Worm (Caenorhabditis elegans) whole organism, L1 larva: ENCODE data around the gene ZC21.10.

Source experiments
- C34B4.2 ChIP-seq: sonication (generic microtip); optimal IDR thresholded peaks from 2 replicates; lab custom pipeline; 2017; ENCODE audit warnings: mild to moderate bottlenecking, missing genetic modification characterization, missing compliant biosample characterization
- aly-2 ChIP-seq: fragments of 150-350 bp; optimal IDR thresholded peaks from 2 replicates; lab custom pipeline; 2014; ENCODE audit warnings: missing biosample characterization, missing genetic modification characterization
- blmp-1 ChIP-seq: fragments of 150-350 bp; optimal IDR thresholded peaks from 2 replicates; lab custom pipeline; 2014; ENCODE audit warnings: missing biosample characterization, missing genetic modification characterization
- ceh-82 ChIP-seq, 3 experiments: fragments of 150-350 bp in 1 of 3; sonication (generic microtip) in 2 of 3; optimal IDR thresholded peaks; 2 replicates each; lab custom pipeline; 2014 to 2017; ENCODE audit warnings: missing biosample characterization in 3 of 3, missing genetic modification characterization in 3 of 3
- egl-27 ChIP-seq, 2 experiments: fragments of 150-350 bp in 1 of 2; sonication (generic microtip); optimal IDR thresholded peaks; 3 replicates each; lab custom pipeline; 2017 to 2018; ENCODE audit warnings: missing biosample characterization in 2 of 2, missing genetic modification characterization in 2 of 2, missing genetic modification reagents in 2 of 2
- elt-3 ChIP-seq, 6 experiments: fragments of 150-350 bp in 1 of 6; sonication (generic microtip); optimal IDR thresholded peaks; 2 replicates each; lab custom pipeline; 2017 to 2018; ENCODE audit warnings: missing biosample characterization in 6 of 6, missing genetic modification characterization in 6 of 6, inconsistent platforms in 1 of 6
- ets-5 ChIP-seq: fragments of 200-800 bp; sonication (Bioruptor generic); IDR thresholded peaks from 2 replicates; pipeline ENCODE4 v1.3.6; 2022; ENCODE audit warnings: missing genetic modification characterization, missing compliant biosample characterization
- fkh-10 ChIP-seq: sonication (generic microtip); optimal IDR thresholded peaks from 2 replicates; lab custom pipeline; 2017; ENCODE audit warnings: missing biosample characterization, missing genetic modification reagents, missing genetic modification characterization
- jun-1 ChIP-seq: fragments of 150-350 bp; optimal IDR thresholded peaks from 2 replicates; lab custom pipeline; 2014; ENCODE audit warnings: missing biosample characterization, missing genetic modification reagents, missing genetic modification characterization
- lin-14 ChIP-seq: fragments of 200-800 bp; sonication (Bioruptor generic); optimal IDR thresholded peaks from 2 replicates; lab custom pipeline; 2018; ENCODE audit warnings: mild to moderate bottlenecking, missing genetic modification characterization, moderate library complexity, missing compliant biosample characterization
- nhr-11 ChIP-seq: fragments of 150-350 bp; optimal IDR thresholded peaks from 2 replicates; lab custom pipeline; 2014; ENCODE audit warnings: missing biosample characterization, missing genetic modification characterization
- nhr-12 ChIP-seq: sonication (generic microtip); optimal IDR thresholded peaks from 2 replicates; lab custom pipeline; 2017; ENCODE audit warnings: missing biosample characterization, missing genetic modification characterization
- nhr-28 ChIP-seq: fragments of 150-350 bp; optimal IDR thresholded peaks from 2 replicates; lab custom pipeline; 2014; ENCODE audit warnings: missing biosample characterization, missing genetic modification characterization
- nhr-85 ChIP-seq: sonication (generic microtip); peaks from one replicate; lab custom pipeline; 2016; ENCODE audit warnings: missing genetic modification characterization, inconsistent platforms, missing compliant biosample characterization
- pax-3 ChIP-seq: fragments of 200-800 bp; sonication (Bioruptor generic); optimal IDR thresholded peaks from 2 replicates; lab custom pipeline; 2018; ENCODE audit warnings: mild to moderate bottlenecking, missing genetic modification characterization, moderate library complexity, missing compliant biosample characterization
- rnt-1 ChIP-seq: sonication (generic microtip); optimal IDR thresholded peaks from 2 replicates; lab custom pipeline; 2016; ENCODE audit warnings: mild to moderate bottlenecking, missing genetic modification characterization, moderate library complexity, missing compliant biosample characterization
- swsn-7 ChIP-seq: sonication (generic microtip); optimal IDR thresholded peaks from 2 replicates; lab custom pipeline; 2016; ENCODE audit warnings: missing genetic modification characterization, missing compliant biosample characterization
- tbx-2 ChIP-seq: sonication (generic microtip); optimal IDR thresholded peaks from 2 replicates; lab custom pipeline; 2016; ENCODE audit warnings: missing genetic modification characterization, missing compliant biosample characterization
- unc-62 ChIP-seq: fragments of 150-350 bp; optimal IDR thresholded peaks from 2 replicates; lab custom pipeline; 2014; ENCODE audit warnings: missing biosample characterization, missing genetic modification reagents, missing genetic modification characterization
- vab-15 ChIP-seq: sonication (generic microtip); optimal IDR thresholded peaks from 2 replicates; lab custom pipeline; 2017; ENCODE audit warnings: missing genotype, mild to moderate bottlenecking, missing genetic modification characterization, missing compliant biosample characterization
- zag-1 ChIP-seq: fragments of 150-350 bp; optimal IDR thresholded peaks from 2 replicates; lab custom pipeline; 2014; ENCODE audit warnings: missing biosample characterization, missing genetic modification characterization
- zip-4 ChIP-seq: fragments of 200-800 bp; sonication (Bioruptor generic); optimal IDR thresholded peaks from 2 replicates; lab custom pipeline; 2018; ENCODE audit warnings: mild to moderate bottlenecking, missing genetic modification characterization, moderate library complexity, missing compliant biosample characterization

ZC21.10 gene

ce11 chrIII:8578381-8578780 lies 48.5 kb downstream of the ZC21.10 start:
- TF ChIP-seq nhr-12 (tag; lab: Kevin White, UChicago) (no peak), lin-14 (GFP tag; lab: Kevin White, UChicago) (peak; percentile 22)

ce11 chrIII:8579367-8579766 lies 49.5 kb downstream of the ZC21.10 start:
- TF ChIP-seq elt-3 (tag; optimal IDR thresholded peaks at IDR 0.05; lab: Kevin White, UChicago) (peak in 1 of 6 experiments; percentile 29), blmp-1 (tag; lab: Kevin White, UChicago) (peak; percentile 96), nhr-12 (tag; lab: Kevin White, UChicago) (no peak), nhr-28 (tag; lab: Kevin White, UChicago) (no peak)

- TF ChIP-seq vab-15 (tag; lab: Kevin White, UChicago) (no peak), jun-1 (tag; lab: Kevin White, UChicago) (no peak), fkh-10 (GFP tag; lab: Kevin White, UChicago) (no peak), zag-1 (tag; lab: Kevin White, UChicago) (no peak), nhr-85 (no peak), tbx-2 (tag; lab: Kevin White, UChicago) (no peak), ceh-82 (tag; optimal IDR thresholded peaks at IDR 0.05; lab: Kevin White, UChicago) (no peak), pax-3 (tag; lab: Kevin White, UChicago) (no peak), rnt-1 (tag; lab: Kevin White, UChicago) (no peak), aly-2 (tag; lab: Kevin White, UChicago) (no peak), nhr-11 (tag; lab: Kevin White, UChicago) (no peak), zip-4 (GFP tag; lab: Kevin White, UChicago) (no peak), C34B4.2 (tag; lab: Kevin White, UChicago) (no peak), egl-27 (tag; optimal IDR thresholded peaks at IDR 0.05; lab: Kevin White, UChicago) (no peak), swsn-7 (tag; lab: Kevin White, UChicago) (no peak), unc-62 (GFP tag; lab: Kevin White, UChicago) (no peak), ets-5 (GFP tag; lab: Robert Waterston, UW) (no peak)
- TF ChIP-seq, all 84 proteins: peak for 0
Measured at ce11 chrIII:8580802-8581201, 50.9 kb downstream of the ZC21.10 start, which contains the start of gene doxa-1. doxa-1 (plus strand) TSS chrIII:8581102.
